Worm (Caenorhabditis elegans): ENCODE data around the gene srxa-14.

ce11 chrV:20641896-20642295 lies 2.5 kb downstream of the srxa-14 start, which contains the start of gene srxa-15:
- TF ChIP-seq nhr-237 (tag; optimal IDR thresholded peaks at IDR 0.05) (no peak), unc-39 (tag; optimal IDR thresholded peaks at IDR 0.05) (no peak), flh-1 (GFP tag; optimal IDR thresholded peaks at IDR 0.05) (no peak), ces-1 (GFP tag; optimal IDR thresholded peaks at IDR 0.05) (no peak), nhr-76 (tag; optimal IDR thresholded peaks at IDR 0.05) (no peak), blmp-1 (tag; optimal IDR thresholded peaks at IDR 0.05) (no peak), unc-62 (GFP tag; optimal IDR thresholded peaks at IDR 0.05) (no peak), lin-13 (tag; optimal IDR thresholded peaks at IDR 0.05) (no peak), nhr-2 (tag; optimal IDR thresholded peaks at IDR 0.05) (no peak)
